Worm (Caenorhabditis elegans) whole organism, young adult: ENCODE measurements around the gene cnc-1.

Experiments
- B0019.2 ChIP-seq: fragments of 200-800 bp; sonication (Bioruptor generic); conservative IDR thresholded peaks from 2 replicates; pipeline ENCODE4 v1.3.6; 2022; ENCODE audit warnings: missing genetic modification reagents, missing genetic modification characterization, missing compliant biosample characterization
- K12H6.12 ChIP-seq: fragments of 200-800 bp; sonication (Bioruptor generic); optimal IDR thresholded peaks from 2 replicates; lab custom pipeline; 2018; ENCODE audit warnings: mild to moderate bottlenecking, missing genetic modification characterization, missing compliant biosample characterization
- aptf-3 ChIP-seq: fragments of 200-800 bp; sonication (Bioruptor generic); IDR thresholded peaks from 2 replicates; pipeline ENCODE4 v1.3.6; 2022; ENCODE audit warnings: missing genetic modification characterization, missing compliant biosample characterization
- dox-1 ChIP-seq: fragments of 200-800 bp; sonication (Bioruptor generic); IDR thresholded peaks from 2 replicates; pipeline ENCODE4 v1.3.6; 2022; ENCODE audit warnings: missing genetic modification reagents, missing genetic modification characterization, missing compliant biosample characterization
- dpl-1 ChIP-seq: fragments of 150-350 bp; optimal IDR thresholded peaks from 2 replicates; lab custom pipeline; 2014; ENCODE audit warnings: missing biosample characterization, missing genetic modification reagents, missing genetic modification characterization
- ets-4 ChIP-seq: fragments of 200-800 bp; sonication (Bioruptor generic); optimal IDR thresholded peaks from 2 replicates; lab custom pipeline; 2018; ENCODE audit warnings: mild to moderate bottlenecking, missing genetic modification characterization, missing compliant biosample characterization
- hrde-1 ChIP-seq: sonication (generic microtip); optimal IDR thresholded peaks from 2 replicates; lab custom pipeline; 2016; ENCODE audit warnings: missing genetic modification characterization, mild to moderate bottlenecking, missing compliant biosample characterization, moderate library complexity, missing genotype, missing genetic modification reagents, borderline replicate concordance
- lag-1 ChIP-seq: fragments of 200-800 bp; sonication (Bioruptor generic); IDR thresholded peaks from 2 replicates; pipeline ENCODE4 v1.3.6; 2022; ENCODE audit warnings: missing genetic modification reagents, missing genetic modification characterization, missing compliant biosample characterization
- lin-26 ChIP-seq: fragments of 200-800 bp; sonication (Bioruptor generic); IDR thresholded peaks from 2 replicates; pipeline ENCODE4 v1.3.6; 2022; ENCODE audit warnings: missing genetic modification reagents, missing genetic modification characterization, missing compliant biosample characterization
- lin-40 ChIP-seq: sonication (generic microtip); optimal IDR thresholded peaks from 2 replicates; lab custom pipeline; 2016; ENCODE audit warnings: missing genetic modification characterization, mild to moderate bottlenecking, missing compliant biosample characterization, missing genotype, missing genetic modification reagents
- lin-54 ChIP-seq: fragments of 200-800 bp; sonication (Bioruptor generic); optimal IDR thresholded peaks from 2 replicates; lab custom pipeline; 2018; ENCODE audit warnings: mild to moderate bottlenecking, missing genetic modification characterization, missing compliant biosample characterization
- pha-4 ChIP-seq: fragments of 150-350 bp; sonication (generic microtip); optimal IDR thresholded peaks from 2 replicates; lab custom pipeline; 2014; ENCODE audit warnings: missing biosample characterization, missing genetic modification reagents, missing genetic modification characterization
- rec-8 ChIP-seq, 2 experiments: sonication (generic microtip); optimal IDR thresholded peaks; 2 replicates each; lab custom pipeline; 2016; ENCODE audit warnings: mild to moderate bottlenecking in 2 of 2, missing genetic modification characterization in 2 of 2, missing genetic modification reagents in 2 of 2, missing genotype in 2 of 2, missing biosample characterization in 1 of 2, missing compliant biosample characterization in 1 of 2, moderate library complexity in 1 of 2
- snpc-1.3 ChIP-seq: sonication (generic microtip); optimal IDR thresholded peaks from 2 replicates; lab custom pipeline; 2017; ENCODE audit warnings: missing genetic modification characterization, mild to moderate bottlenecking, missing compliant biosample characterization, antibody characterized with exemption, moderate library complexity, missing genotype, missing genetic modification reagents; ENCODE audit not compliant: insufficient read depth

- TF ChIP-seq lin-54 (GFP tag; lab: Kevin White, UChicago) (no peak), pha-4 (tag; lab: Kevin White, UChicago) (no peak), rec-8 (tag; optimal IDR thresholded peaks at IDR 0.05; lab: Kevin White, UChicago) (no peak), lin-26 (GFP tag; lab: Robert Waterston, UW) (no peak), snpc-1.3 (tag; lab: Kevin White, UChicago) (no peak), dpl-1 (GFP tag; lab: Kevin White, UChicago) (no peak), B0019.2 (GFP tag; lab: Robert Waterston, UW) (no peak), dox-1 (GFP tag; lab: Robert Waterston, UW) (no peak), lag-1 (no peak), lin-40 (tag; lab: Kevin White, UChicago) (no peak), hrde-1 (tag; lab: Kevin White, UChicago) (no peak), aptf-3 (GFP tag; lab: Robert Waterston, UW) (no peak), K12H6.12 (tag; lab: Kevin White, UChicago) (no peak), ets-4 (GFP tag; lab: Kevin White, UChicago) (no peak)
These were observed 32.6 kb downstream of the cnc-1 start, which contains the start of gene snt-5 for ce11 chrV:1411459-1411858.
